Worm (Caenorhabditis elegans): ENCODE measurements around the gene F28C6.5.

The F28C6.5 gene

DNA sequence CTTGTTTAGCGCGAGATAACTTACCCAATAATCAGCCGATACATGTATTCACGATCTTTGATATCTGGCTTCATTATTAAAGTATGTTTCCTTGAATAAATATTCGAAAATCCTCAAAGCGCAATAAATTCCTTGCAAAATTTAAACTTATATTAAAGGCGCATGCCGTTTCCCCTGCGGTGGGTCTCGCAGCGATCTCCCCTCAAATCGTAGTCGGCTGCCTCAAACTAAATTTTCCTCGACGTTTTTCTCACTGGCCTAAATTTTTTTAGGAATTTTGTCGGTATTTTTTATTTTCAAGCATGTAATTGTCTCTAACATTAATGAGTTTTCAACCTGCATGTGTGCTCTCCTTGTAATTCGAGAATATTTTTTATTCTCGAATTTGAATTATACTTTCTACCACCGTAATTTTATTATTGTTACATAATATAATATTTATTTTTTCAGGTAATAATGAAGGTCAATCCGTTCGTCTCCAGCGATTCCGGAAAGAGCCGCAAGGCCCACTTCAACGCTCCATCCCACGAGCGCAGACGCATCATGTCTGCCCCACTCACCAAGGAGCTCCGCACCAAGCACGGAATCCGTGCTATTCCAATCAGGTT lies 3.1 kb downstream of the F28C6.5 start, which contains the start of the genes cpf-1 and rpl-26:
Gene cpf-1 (minus strand): TSS at position 104 of the 608 bp plus-strand sequence.
Gene rpl-26 (plus strand): TSS at position 449 of the 608 bp plus-strand sequence.
- TF ChIP-seq nfya-1 (tag; optimal IDR thresholded peaks at IDR 0.05; ENCODE audit: insufficient read depth) (peak; percentile 81), nhr-25 (tag; optimal IDR thresholded peaks at IDR 0.05) (peak; percentile 28), elt-3 (tag; optimal IDR thresholded peaks at IDR 0.05) (no peak), pha-4 (tag; optimal IDR thresholded peaks at IDR 0.05) (no peak), ceh-9 (tag; optimal IDR thresholded peaks at IDR 0.05) (no peak), jun-1 (tag; optimal IDR thresholded peaks at IDR 0.05) (peak; percentile 42), ceh-28 (tag; optimal IDR thresholded peaks at IDR 0.05) (no peak), snpc-4 (tag; optimal IDR thresholded peaks at IDR 0.05) (peak; percentile 90), lin-39 (tag; optimal IDR thresholded peaks at IDR 0.05) (peak; percentile 74), ceh-16 (tag; optimal IDR thresholded peaks at IDR 0.05) (no peak), sea-2 (GFP tag; optimal IDR thresholded peaks at IDR 0.05) (no peak), elt-2 (tag; optimal IDR thresholded peaks at IDR 0.05) (peak; percentile 35), egl-5 (tag; optimal IDR thresholded peaks at IDR 0.05) (peak; percentile 62), lin-15B (tag; optimal IDR thresholded peaks at IDR 0.05) (peak; percentile 76), nhr-23 (tag; optimal IDR thresholded peaks at IDR 0.05) (peak; percentile 69), aly-2 (tag; optimal IDR thresholded peaks at IDR 0.05) (no peak), ceh-82 (tag; optimal IDR thresholded peaks at IDR 0.05) (no peak)

DNA sequence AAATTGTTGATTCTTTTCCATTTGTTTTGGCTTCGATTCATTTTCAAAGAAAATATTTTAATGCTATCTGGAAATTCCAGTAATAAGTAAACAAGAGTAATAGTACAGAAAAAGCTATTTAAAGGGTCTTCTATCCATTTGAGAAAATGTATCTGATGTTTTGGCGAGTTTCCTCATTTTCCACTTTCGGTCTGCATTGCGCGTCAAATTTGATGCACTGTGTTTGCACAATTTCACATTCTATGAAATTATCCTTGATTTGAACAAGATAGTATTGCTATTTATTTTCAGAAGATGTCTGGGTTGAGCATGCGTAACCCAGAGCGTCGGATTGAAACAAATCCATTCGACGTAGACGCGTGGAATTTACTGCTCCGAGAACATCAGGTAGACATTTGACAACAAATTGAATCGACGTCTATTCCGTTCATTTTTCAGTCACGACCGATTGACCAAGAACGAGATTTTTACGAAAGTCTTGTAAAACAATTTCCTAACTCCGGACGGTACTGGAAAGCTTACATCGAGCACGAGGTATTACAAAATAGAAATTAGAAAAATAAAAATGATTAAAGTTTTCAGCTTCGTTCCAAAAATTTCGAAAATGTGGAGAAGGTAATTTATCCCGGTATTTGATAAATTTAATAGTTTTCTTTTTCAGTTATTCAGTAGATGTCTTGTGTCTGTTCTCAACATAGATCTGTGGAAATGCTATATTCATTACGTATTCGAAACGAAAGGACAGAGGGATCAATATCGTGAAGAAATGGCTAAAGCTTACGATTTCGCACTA lies 4.4 kb downstream of the F28C6.5 start, which contains the start of gene suf-1:
Gene suf-1 (plus strand): TSS at position 280 of the 793 bp plus-strand sequence.
- TF ChIP-seq lsy-12 (tag; optimal IDR thresholded peaks at IDR 0.05) (peak; percentile 11), ama-1 (optimal IDR thresholded peaks at IDR 0.05) (peak; percentile 30), ceh-28 (tag; optimal IDR thresholded peaks at IDR 0.05) (no peak), zag-1 (tag; optimal IDR thresholded peaks at IDR 0.05) (no peak), fkh-10 (GFP tag; optimal IDR thresholded peaks at IDR 0.05) (no peak), nhr-76 (tag; optimal IDR thresholded peaks at IDR 0.05) (peak; percentile 18), skn-1 (tag; optimal IDR thresholded peaks at IDR 0.05) (no peak), ceh-82 (tag; optimal IDR thresholded peaks at IDR 0.05) (peak; percentile 22), elt-2 (tag; optimal IDR thresholded peaks at IDR 0.05) (peak; percentile 24)

DNA sequence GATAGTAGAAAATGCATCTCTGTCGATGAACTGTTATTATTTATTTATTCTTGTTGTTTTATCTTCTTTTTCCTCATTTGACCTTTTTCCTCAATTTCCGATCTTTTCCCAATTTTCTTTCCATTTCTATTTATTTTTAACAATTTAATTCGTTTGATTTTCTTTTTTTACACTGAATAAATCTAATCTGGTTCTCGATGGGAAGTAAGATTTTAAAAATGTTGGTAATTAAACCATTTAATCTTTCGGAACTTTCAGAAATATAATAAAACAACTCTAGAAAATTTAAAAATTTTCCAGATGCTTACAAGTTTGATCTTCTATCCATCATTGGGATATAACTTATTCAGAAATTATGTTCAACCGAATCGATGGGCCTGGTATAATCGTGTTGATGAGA lies 7.2 kb downstream of the F28C6.5 start, which contains the start of gene F28C6.8:
Gene F28C6.8 (plus strand): TSS at position 301 of the 400 bp plus-strand sequence.
- TF ChIP-seq fkh-2 (tag; optimal IDR thresholded peaks at IDR 0.05) (no peak), ceh-9 (tag; optimal IDR thresholded peaks at IDR 0.05) (no peak), nhr-12 (tag; optimal IDR thresholded peaks at IDR 0.05) (no peak), mml-1 (tag; optimal IDR thresholded peaks at IDR 0.05) (no peak), nhr-28 (tag; optimal IDR thresholded peaks at IDR 0.05) (no peak), nhr-77 (tag; optimal IDR thresholded peaks at IDR 0.05) (no peak), R02D3.7 (tag; optimal IDR thresholded peaks at IDR 0.05) (no peak), ceh-16 (tag; optimal IDR thresholded peaks at IDR 0.05) (no peak), zag-1 (tag; optimal IDR thresholded peaks at IDR 0.05) (no peak), elt-1 (tag; optimal IDR thresholded peaks at IDR 0.05) (no peak), lin-15B (tag; optimal IDR thresholded peaks at IDR 0.05) (no peak), tbx-2 (tag; optimal IDR thresholded peaks at IDR 0.05) (no peak), nhr-11 (tag; optimal IDR thresholded peaks at IDR 0.05) (no peak), snpc-4 (tag; optimal IDR thresholded peaks at IDR 0.05) (no peak), ztf-4 (tag; optimal IDR thresholded peaks at IDR 0.05) (no peak), ZK546.5 (tag; optimal IDR thresholded peaks at IDR 0.05) (no peak)

- TF ChIP-seq eor-1 (tag; optimal IDR thresholded peaks at IDR 0.05) (no peak), nhr-12 (tag; optimal IDR thresholded peaks at IDR 0.05) (no peak), snpc-4 (tag; optimal IDR thresholded peaks at IDR 0.05) (no peak), unc-62 (GFP tag; optimal IDR thresholded peaks at IDR 0.05) (no peak), elt-3 (tag; optimal IDR thresholded peaks at IDR 0.05) (no peak), nhr-11 (tag; optimal IDR thresholded peaks at IDR 0.05) (no peak), lsy-12 (tag; optimal IDR thresholded peaks at IDR 0.05) (no peak), nhr-76 (tag; optimal IDR thresholded peaks at IDR 0.05) (no peak), nhr-28 (tag; optimal IDR thresholded peaks at IDR 0.05) (no peak), elt-1 (tag; optimal IDR thresholded peaks at IDR 0.05) (no peak), elt-2 (tag; optimal IDR thresholded peaks at IDR 0.05) (no peak), ama-1 (optimal IDR thresholded peaks at IDR 0.05) (no peak)
Observed at ce11 chrII:8607662-8608061, 8.3 kb downstream of the F28C6.5 start, which contains the start of gene F28C6.10. TSS of gene F28C6.10 (plus strand) at chrII:8607962.

Data from whole organism, L3 larva.